Worm (Caenorhabditis elegans): Measurements from ENCODE around the gene srh-68.

ce11 chrII:12518008-12518407 lies 10.9 kb downstream of the srh-68 start:
- TF ChIP-seq gmeb-2 (tag; optimal IDR thresholded peaks at IDR 0.05), result no peak
- TF ChIP-seq elt-2 (tag; optimal IDR thresholded peaks at IDR 0.05), result no peak

Data from whole organism, late embryonic.